Fruit fly (Drosophila melanogaster): ENCODE data around the gene sinah.

Gene sinah

DNA sequence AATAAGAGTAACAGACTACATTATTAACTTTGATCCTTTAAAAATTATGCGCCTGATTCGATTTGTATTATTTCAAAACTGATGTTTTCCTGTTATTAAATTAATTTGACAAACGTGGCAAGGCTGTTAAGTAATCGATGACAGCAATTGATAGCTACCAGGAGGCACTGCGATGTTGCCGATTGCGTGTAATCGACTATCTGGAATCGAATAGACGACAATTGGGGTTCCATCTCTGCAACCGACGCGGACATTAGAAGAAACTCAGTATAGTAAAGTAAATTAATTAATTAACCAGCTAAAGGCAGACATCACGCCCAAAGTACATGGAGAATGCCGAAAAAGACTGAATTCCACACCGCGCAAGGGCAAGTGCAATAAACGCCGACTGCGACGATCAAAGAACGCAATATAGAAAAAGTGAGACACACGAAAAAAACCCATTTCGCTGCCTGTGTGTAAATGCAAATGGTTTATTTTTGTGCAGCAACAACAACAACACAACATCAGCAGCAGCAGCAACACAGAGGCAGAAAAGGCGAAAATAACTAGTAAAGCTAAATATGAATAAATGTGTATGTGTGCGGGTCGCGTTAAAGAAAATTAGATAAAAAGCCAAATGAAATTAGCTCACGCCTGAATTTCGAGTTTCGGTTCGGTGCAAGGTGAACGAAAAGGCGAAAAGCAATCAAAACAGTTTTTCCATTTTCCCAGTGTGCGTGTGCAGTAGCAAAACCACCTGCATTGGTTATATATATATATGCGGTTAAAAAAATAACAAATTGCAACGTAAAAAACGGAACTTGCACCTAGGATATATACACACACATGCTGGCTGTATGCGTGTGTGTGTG is 5.1 kb upstream of the sinah start, which contains the start of gene sina (continued):
- TF ChIP-seq amos (GFP tag; IDR thresholded peaks at IDR 0.05; ENCODE audit: partially characterized antibody) (peak; percentile 82), H15 (GFP tag; IDR thresholded peaks at IDR 0.05) (no peak), NfI (GFP tag; optimal IDR thresholded peaks at IDR 0.05) (peak; percentile 9), ato (GFP tag; IDR thresholded peaks at IDR 0.05; ENCODE audit: partially characterized antibody) (peak; percentile 90), sr (GFP tag; IDR thresholded peaks at IDR 0.05) (no peak), CG13296 (GFP tag; optimal IDR thresholded peaks at IDR 0.05) (peak; percentile 29), Fer1 (GFP tag; optimal IDR thresholded peaks at IDR 0.05) (peak; percentile 17), Myb (GFP tag; optimal IDR thresholded peaks at IDR 0.05) (peak; percentile 72), CG12391 (tag; optimal IDR thresholded peaks at IDR 0.05) (peak; percentile 63), CG30431 (GFP tag; optimal IDR thresholded peaks at IDR 0.05) (no peak), CG7987 (GFP tag; optimal IDR thresholded peaks at IDR 0.05) (peak; percentile 26), slbo (GFP tag; IDR thresholded peaks at IDR 0.05) (peak; percentile 8; the same call in 1 of the 2 replicates), vnd (GFP tag; IDR thresholded peaks at IDR 0.05; ENCODE audit: partially characterized antibody) (peak; percentile 64), CG30020 (tag; optimal IDR thresholded peaks at IDR 0.05) (peak; percentile 85), CG1603 (tag; optimal IDR thresholded peaks at IDR 0.05) (peak; percentile 97), unc-4 (GFP tag; IDR thresholded peaks at IDR 0.05; ENCODE audit: partially characterized antibody) (peak; percentile 76), gfzf (GFP tag; optimal IDR thresholded peaks at IDR 0.05) (peak; percentile 31), CG16779 (GFP tag; IDR thresholded peaks at IDR 0.05) (no peak), mam (GFP tag; optimal IDR thresholded peaks at IDR 0.05) (peak; percentile 16), slou (GFP tag; optimal IDR thresholded peaks at IDR 0.05) (peak; percentile 10), dati (GFP tag; IDR thresholded peaks at IDR 0.05) (no peak), CG13624 (GFP tag; optimal IDR thresholded peaks at IDR 0.05) (peak; percentile 20), BtbVII (GFP tag; optimal IDR thresholded peaks at IDR 0.05) (peak; percentile 27), grau (tag; optimal IDR thresholded peaks at IDR 0.05) (peak; percentile 22), Vsx1 (GFP tag; optimal IDR thresholded peaks at IDR 0.05) (no peak), CG9437 (GFP tag; optimal IDR thresholded peaks at IDR 0.05) (no peak), CG4360 (GFP tag; IDR thresholded peaks at IDR 0.05) (peak; percentile 86), CG12744 (GFP tag; optimal IDR thresholded peaks at IDR 0.05) (peak; percentile 4), CG13424 (tag; optimal IDR thresholded peaks at IDR 0.05) (peak; percentile 35), zen2 (GFP tag; IDR thresholded peaks at IDR 0.05; ENCODE audit: partially characterized antibody) (peak; percentile 5; the same call in 1 of the 3 replicates), CG7745 (tag; optimal IDR thresholded peaks at IDR 0.05) (peak; percentile 93), dpn (GFP tag; optimal IDR thresholded peaks at IDR 0.05) (peak in 1 of 2 experiments; percentile 18), CG2129 (GFP tag; IDR thresholded peaks at IDR 0.05; ENCODE audit: partially characterized antibody) (peak; percentile 25; the same call in 1 of the 2 replicates), Poxn (GFP tag; IDR thresholded peaks at IDR 0.05) (no peak), Hr78 (GFP tag; optimal IDR thresholded peaks at IDR 0.05) (no peak), CG4820 (GFP tag; optimal IDR thresholded peaks at IDR 0.05) (peak; percentile 7), CG15696 (tag; optimal IDR thresholded peaks at IDR 0.05) (peak; percentile 18), Sin3A (optimal IDR thresholded peaks at IDR 0.05) (peak; percentile 4), CG7372 (GFP tag; IDR thresholded peaks at IDR 0.05) (no peak), lab (GFP tag; optimal IDR thresholded peaks at IDR 0.05) (no peak), nom (GFP tag; optimal IDR thresholded peaks at IDR 0.05) (peak; percentile 8), CG6791 (GFP tag; IDR thresholded peaks at IDR 0.05; ENCODE audit: partially characterized antibody) (peak; percentile 90), CG7839 (tag; optimal IDR thresholded peaks at IDR 0.05) (peak; percentile 43), row (GFP tag; IDR thresholded peaks at IDR 0.05) (peak; percentile 47; the same call in 2 of the 3 replicates), gem (tag; optimal IDR thresholded peaks at IDR 0.05) (peak; percentile 39), p53 (GFP tag; optimal IDR thresholded peaks at IDR 0.05) (no peak), CG17361 (GFP tag; IDR thresholded peaks at IDR 0.05) (no peak; the same call in 2 of the 3 replicates)
